Worm (Caenorhabditis elegans) whole organism, midembryonic: Measurements from ENCODE around the gene C13A2.6.

Experiments
- T22C8.4 ChIP-seq: fragments of 200-800 bp; sonication (Bioruptor generic); IDR thresholded peaks from 2 replicates; pipeline ENCODE4 v1.3.6; 2022; ENCODE audit warnings: missing genetic modification characterization, missing compliant biosample characterization
- cog-1 ChIP-seq: sonication (generic microtip); optimal IDR thresholded peaks from 2 replicates; lab custom pipeline; 2016; ENCODE audit warnings: missing genetic modification characterization, missing compliant biosample characterization
- flt-1 ChIP-seq: fragments of 200-800 bp; sonication (Bioruptor generic); IDR thresholded peaks from 2 replicates; pipeline ENCODE4 v1.3.6; 2022; ENCODE audit warnings: missing genetic modification characterization, missing compliant biosample characterization
- klf-2 ChIP-seq: fragments of 200-800 bp; sonication (Bioruptor generic); conservative IDR thresholded peaks from 2 replicates; pipeline ENCODE4 v1.3.6; 2022; ENCODE audit warnings: missing genetic modification reagents, missing genetic modification characterization, missing compliant biosample characterization
- med-1 ChIP-seq: sonication (generic microtip); optimal IDR thresholded peaks from 2 replicates; lab custom pipeline; 2017; ENCODE audit warnings: missing genetic modification characterization, mild to moderate bottlenecking, missing compliant biosample characterization, antibody characterized with exemption, missing genetic modification reagents; ENCODE audit not compliant: insufficient read depth
- ref-1 ChIP-seq: fragments of 200-800 bp; sonication (Bioruptor generic); conservative IDR thresholded peaks from 2 replicates; pipeline ENCODE4 v1.3.6; 2022; ENCODE audit warnings: missing genetic modification reagents, missing genetic modification characterization, missing compliant biosample characterization
- tab-1 ChIP-seq: fragments of 200-800 bp; sonication (Bioruptor generic); IDR thresholded peaks from 2 replicates; pipeline ENCODE4 v1.3.6; 2022; ENCODE audit warnings: missing genetic modification characterization, missing compliant biosample characterization
- ztf-23 ChIP-seq: fragments of 200-800 bp; sonication (Bioruptor generic); IDR thresholded peaks from 2 replicates; pipeline ENCODE4 v1.3.6; 2022; ENCODE audit warnings: missing genetic modification reagents, missing genetic modification characterization, missing compliant biosample characterization
- ztf-29 ChIP-seq: fragments of 200-800 bp; sonication (Bioruptor generic); IDR thresholded peaks from 2 replicates; pipeline ENCODE4 v1.3.6; 2022; ENCODE audit warnings: missing genetic modification reagents, missing genetic modification characterization, missing compliant biosample characterization

C13A2.6 gene

ce11 chrV:7269399-7269798 lies at the start of gene C13A2.6:
Gene C13A2.6, plus strand, starts transcription at chrV:7269699.
- no peak for TF ChIP-seq med-1 (GFP tag; lab: Kevin White, UChicago)

- no peak for TF ChIP-seq med-1 (GFP tag; lab: Kevin White, UChicago)
- no peak for TF ChIP-seq tab-1 (GFP tag; lab: Robert Waterston, UW)
- TF ChIP-seq T22C8.4 (GFP tag; lab: Robert Waterston, UW), result no peak
- TF ChIP-seq flt-1, result no peak
- TF ChIP-seq ref-1 (GFP tag; lab: Robert Waterston, UW), result no peak
- no peak for TF ChIP-seq cog-1 (tag; lab: Kevin White, UChicago)
- TF ChIP-seq ztf-23 (GFP tag; lab: Robert Waterston, UW), result no peak
- TF ChIP-seq ztf-29 (GFP tag; lab: Robert Waterston, UW), result no peak
- no peak for TF ChIP-seq klf-2
Measured at ce11 chrV:7220973-7221519, 48.5 kb upstream of the C13A2.6 start, which contains the start of the genes C13F10.8, C13F10.6 and kxd-1. Gene C13F10.8, minus strand, starts transcription at chrV:7221023. Gene C13F10.6, minus strand, starts transcription at chrV:7221039. Gene kxd-1, plus strand, starts transcription at chrV:7221469.

- TF ChIP-seq tab-1 (GFP tag; lab: Robert Waterston, UW) (no peak), ztf-23 (GFP tag; lab: Robert Waterston, UW) (no peak), ztf-29 (GFP tag; lab: Robert Waterston, UW) (no peak), flt-1 (no peak), ref-1 (GFP tag; lab: Robert Waterston, UW) (no peak), med-1 (GFP tag; lab: Kevin White, UChicago) (no peak), T22C8.4 (GFP tag; lab: Robert Waterston, UW) (no peak), klf-2 (no peak), cog-1 (tag; lab: Kevin White, UChicago) (no peak)
Measured at ce11 chrV:7223152-7223551, 46.3 kb upstream of the C13A2.6 start, which contains the start of gene C13F10.7. Gene C13F10.7, minus strand, starts transcription at chrV:7223252.

- no peak for TF ChIP-seq ztf-23 (GFP tag; lab: Robert Waterston, UW)
- TF ChIP-seq ztf-29 (GFP tag; lab: Robert Waterston, UW), result no peak
- no peak for TF ChIP-seq klf-2
- no peak for TF ChIP-seq tab-1 (GFP tag; lab: Robert Waterston, UW)
- TF ChIP-seq med-1 (GFP tag; lab: Kevin White, UChicago), result no peak
- TF ChIP-seq cog-1 (tag; lab: Kevin White, UChicago), result no peak
- TF ChIP-seq T22C8.4 (GFP tag; lab: Robert Waterston, UW), result no peak
- TF ChIP-seq ref-1 (GFP tag; lab: Robert Waterston, UW), result no peak
- no peak for TF ChIP-seq flt-1
Measured at ce11 chrV:7223941-7224340, 45.6 kb upstream of the C13A2.6 start, which contains the start of gene C13F10.1. Gene C13F10.1, plus strand, starts transcription at chrV:7224078.

ce11 chrV:7224353-7224752 lies 45.1 kb upstream of the C13A2.6 start:
- TF ChIP-seq tab-1 (GFP tag; lab: Robert Waterston, UW) (no peak), med-1 (GFP tag; lab: Kevin White, UChicago) (no peak), ztf-23 (GFP tag; lab: Robert Waterston, UW) (no peak), ztf-29 (GFP tag; lab: Robert Waterston, UW) (no peak), cog-1 (tag; lab: Kevin White, UChicago) (no peak), ref-1 (GFP tag; lab: Robert Waterston, UW) (no peak), flt-1 (no peak), T22C8.4 (GFP tag; lab: Robert Waterston, UW) (no peak), klf-2 (no peak)

- TF ChIP-seq ztf-23 (GFP tag; lab: Robert Waterston, UW) (no peak), ref-1 (GFP tag; lab: Robert Waterston, UW) (no peak), ztf-29 (GFP tag; lab: Robert Waterston, UW) (no peak), tab-1 (GFP tag; lab: Robert Waterston, UW) (no peak), flt-1 (no peak), klf-2 (no peak), cog-1 (tag; lab: Kevin White, UChicago) (no peak), med-1 (GFP tag; lab: Kevin White, UChicago) (no peak), T22C8.4 (GFP tag; lab: Robert Waterston, UW) (no peak)
Measured at ce11 chrV:7224947-7225346, 44.6 kb upstream of the C13A2.6 start, which contains the start of gene fkb-3. Gene fkb-3, plus strand, starts transcription at chrV:7225223.

ce11 chrV:7225894-7226293 lies 43.6 kb upstream of the C13A2.6 start:
- TF ChIP-seq T22C8.4 (GFP tag; lab: Robert Waterston, UW), result no peak
- TF ChIP-seq ztf-29 (GFP tag; lab: Robert Waterston, UW), result no peak
- no peak for TF ChIP-seq klf-2
- no peak for TF ChIP-seq ref-1 (GFP tag; lab: Robert Waterston, UW)
- no peak for TF ChIP-seq ztf-23 (GFP tag; lab: Robert Waterston, UW)
- TF ChIP-seq cog-1 (tag; lab: Kevin White, UChicago), result no peak
- no peak for TF ChIP-seq flt-1
- no peak for TF ChIP-seq tab-1 (GFP tag; lab: Robert Waterston, UW)
- no peak for TF ChIP-seq med-1 (GFP tag; lab: Kevin White, UChicago)

ce11 chrV:7230847-7231246 lies 38.7 kb upstream of the C13A2.6 start, which contains the start of the genes gei-6 and krr-1:
Gene gei-6, minus strand, starts transcription at chrV:7230848.
Gene krr-1, plus strand, starts transcription at chrV:7231190.
- TF ChIP-seq flt-1 (peak; percentile 94), cog-1 (tag; lab: Kevin White, UChicago) (no peak), med-1 (GFP tag; lab: Kevin White, UChicago) (peak; percentile 95), ztf-29 (GFP tag; lab: Robert Waterston, UW) (peak; percentile 78), ztf-23 (GFP tag; lab: Robert Waterston, UW) (peak; percentile 94), tab-1 (GFP tag; lab: Robert Waterston, UW) (peak; percentile 90), klf-2 (peak; percentile 82), ref-1 (GFP tag; lab: Robert Waterston, UW) (peak; percentile 60; the same call in 1 of the 2 replicates), T22C8.4 (GFP tag; lab: Robert Waterston, UW) (peak; percentile 72)

ce11 chrV:7231524-7231923 lies 38.0 kb upstream of the C13A2.6 start:
- TF ChIP-seq ref-1 (GFP tag; lab: Robert Waterston, UW) (no peak), cog-1 (tag; lab: Kevin White, UChicago) (no peak), tab-1 (GFP tag; lab: Robert Waterston, UW) (no peak), ztf-29 (GFP tag; lab: Robert Waterston, UW) (no peak), klf-2 (no peak), flt-1 (no peak), T22C8.4 (GFP tag; lab: Robert Waterston, UW) (no peak)
